Worm (Caenorhabditis elegans) whole organism, L4/young adult: ENCODE data around the gene cwp-3.

Experiments
- dao-5 ChIP-seq: sonication (generic microtip); optimal IDR thresholded peaks from 2 replicates; lab custom pipeline; 2016; ENCODE audit warnings: missing genotype, missing genetic modification characterization, moderate library complexity, missing compliant biosample characterization
- him-1 ChIP-seq: sonication (generic microtip); optimal IDR thresholded peaks from 2 replicates; lab custom pipeline; 2016; ENCODE audit warnings: missing genotype, missing genetic modification reagents, missing genetic modification characterization, missing compliant biosample characterization

DNA sequence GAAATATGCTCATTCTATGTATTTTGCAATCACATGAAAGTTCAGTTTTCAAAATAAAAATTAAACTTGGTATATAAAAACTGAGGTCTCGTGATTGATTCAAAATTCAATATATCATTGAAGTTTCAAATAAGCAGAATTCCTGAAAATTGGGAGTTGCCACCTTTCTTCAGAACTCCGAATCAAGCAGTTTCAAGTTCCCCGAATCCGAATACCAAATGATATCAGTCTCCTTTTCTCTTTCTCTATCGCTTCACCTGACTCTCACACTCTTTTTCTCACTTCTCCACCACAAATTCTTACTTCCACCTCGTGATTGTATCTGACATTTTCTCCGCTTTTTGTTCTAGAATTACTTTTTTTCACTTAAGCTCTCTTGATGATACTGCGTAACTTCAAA, 48.3 kb upstream of the cwp-3 start, which contains the start of gene R02F11.2:
- TF ChIP-seq dao-5 (tag; lab: Kevin White, UChicago) (no peak), him-1 (tag; lab: Kevin White, UChicago) (no peak)
